Worm (Caenorhabditis elegans): Measurements from ENCODE around the gene pezo-1.

pezo-1 gene

DNA sequence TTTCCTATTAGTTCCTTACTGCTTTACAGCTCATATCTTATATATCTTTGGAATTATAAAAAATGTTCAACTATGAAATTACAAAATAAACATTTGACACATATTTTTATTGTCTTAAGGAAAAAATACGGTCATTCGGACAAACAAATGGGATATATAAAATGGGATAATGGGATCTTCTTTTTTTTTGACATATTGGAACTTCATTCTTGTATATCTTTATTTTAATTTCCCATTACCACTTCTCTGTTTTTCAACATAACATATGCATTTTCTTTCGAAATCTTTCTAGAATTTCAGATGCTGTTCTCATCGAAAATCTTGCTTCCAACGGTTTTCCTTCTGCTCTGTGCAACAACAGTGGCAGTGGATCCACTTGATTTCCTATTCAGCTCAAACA, 18.5 kb upstream of the pezo-1 start, which contains the start of gene C10C5.7:
Gene C10C5.7, plus strand, starts transcription at position 301 of the 400 bp plus-strand sequence.
- no peak for TF ChIP-seq flt-1 (GFP tag; IDR thresholded peaks at IDR 0.05)

ce11 chrIV:9381136-9381535, 14.8 kb upstream of the pezo-1 start, which contains the start of gene C10C5.5:
Gene C10C5.5 (plus strand): TSS chrIV:9381436.
- TF ChIP-seq pes-1 (GFP tag; IDR thresholded peaks at IDR 0.05) (no peak), sea-1 (GFP tag; conservative IDR thresholded peaks at IDR 0.05) (no peak), ets-7 (tag; optimal IDR thresholded peaks at IDR 0.05) (no peak), hmbx-1 (tag; optimal IDR thresholded peaks at IDR 0.05) (no peak), ama-1 (optimal IDR thresholded peaks at IDR 0.05) (no peak), ceh-13 (GFP tag; optimal IDR thresholded peaks at IDR 0.05) (no peak)

DNA sequence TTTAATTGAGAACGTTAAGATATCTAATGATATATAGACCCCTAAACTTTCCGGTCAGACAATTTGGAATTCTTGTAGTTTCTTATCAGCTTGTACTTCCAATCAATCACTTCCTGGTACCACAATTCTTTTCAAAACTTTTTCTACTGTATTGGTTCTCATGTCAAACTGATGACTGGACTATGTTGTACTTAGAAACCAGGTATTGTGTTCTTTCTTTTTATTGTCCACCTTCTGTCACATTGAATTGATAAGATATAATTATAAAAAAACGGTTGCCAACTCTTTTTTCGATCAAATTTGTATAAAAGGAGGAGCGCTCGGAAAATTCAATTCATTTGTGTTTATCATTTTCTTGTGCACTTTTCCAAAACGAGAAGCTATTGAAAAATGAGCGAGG, 12.0 kb upstream of the pezo-1 start, which contains the start of gene C10C5.4:
Gene C10C5.4, plus strand, starts transcription at position 281 of the 400 bp plus-strand sequence.
- TF ChIP-seq hnd-1 (tag; optimal IDR thresholded peaks at IDR 0.05) (no peak), sea-1 (GFP tag; conservative IDR thresholded peaks at IDR 0.05) (no peak), F13C5.2 (tag; optimal IDR thresholded peaks at IDR 0.05) (no peak), ets-7 (tag; optimal IDR thresholded peaks at IDR 0.05) (no peak), aly-1 (tag; optimal IDR thresholded peaks at IDR 0.05) (no peak), B0310.2 (tag; optimal IDR thresholded peaks at IDR 0.05) (no peak), hmbx-1 (tag; optimal IDR thresholded peaks at IDR 0.05) (no peak), tra-4 (tag; optimal IDR thresholded peaks at IDR 0.05) (no peak), scrt-1 (GFP tag; IDR thresholded peaks at IDR 0.05) (no peak)

- TF ChIP-seq ets-7 (tag; optimal IDR thresholded peaks at IDR 0.05) (no peak), hmbx-1 (tag; optimal IDR thresholded peaks at IDR 0.05) (no peak), hmg-4 (GFP tag; optimal IDR thresholded peaks at IDR 0.05) (no peak), tbx-11 (GFP tag; IDR thresholded peaks at IDR 0.05) (no peak), tbx-37 (GFP tag; conservative IDR thresholded peaks at IDR 0.05) (no peak)
Measured at ce11 chrIV:9376550-9376949, 10.2 kb upstream of the pezo-1 start.

ce11 chrIV:9374529-9374928, 8.2 kb upstream of the pezo-1 start, which contains the start of gene C10C5.3:
Gene C10C5.3 (plus strand): TSS chrIV:9374829.
- TF ChIP-seq aly-1 (tag; optimal IDR thresholded peaks at IDR 0.05) (no peak), tbx-37 (GFP tag; conservative IDR thresholded peaks at IDR 0.05) (no peak), flt-1 (GFP tag; IDR thresholded peaks at IDR 0.05) (no peak), pes-1 (GFP tag; IDR thresholded peaks at IDR 0.05) (no peak), F13C5.2 (tag; optimal IDR thresholded peaks at IDR 0.05) (no peak), ama-1 (optimal IDR thresholded peaks at IDR 0.05) (no peak), hmbx-1 (tag; optimal IDR thresholded peaks at IDR 0.05) (no peak), hnd-1 (tag; optimal IDR thresholded peaks at IDR 0.05) (no peak), tbx-11 (GFP tag; IDR thresholded peaks at IDR 0.05) (no peak), hmg-4 (GFP tag; optimal IDR thresholded peaks at IDR 0.05) (no peak)

ce11 chrIV:9371126-9371525, 4.8 kb upstream of the pezo-1 start, which contains the start of gene fbxc-58:
Gene fbxc-58 (plus strand): TSS chrIV:9371508.
- no peak for TF ChIP-seq ceh-36 (tag; optimal IDR thresholded peaks at IDR 0.05)
- no peak for TF ChIP-seq hmbx-1 (tag; optimal IDR thresholded peaks at IDR 0.05)
- TF ChIP-seq tbx-37 (GFP tag; conservative IDR thresholded peaks at IDR 0.05): no peak
- TF ChIP-seq flt-1 (GFP tag; IDR thresholded peaks at IDR 0.05): no peak
- no peak for TF ChIP-seq aly-1 (tag; optimal IDR thresholded peaks at IDR 0.05)
- no peak for TF ChIP-seq pes-1 (GFP tag; IDR thresholded peaks at IDR 0.05)
- no peak for TF ChIP-seq tbx-11 (GFP tag; IDR thresholded peaks at IDR 0.05)

DNA sequence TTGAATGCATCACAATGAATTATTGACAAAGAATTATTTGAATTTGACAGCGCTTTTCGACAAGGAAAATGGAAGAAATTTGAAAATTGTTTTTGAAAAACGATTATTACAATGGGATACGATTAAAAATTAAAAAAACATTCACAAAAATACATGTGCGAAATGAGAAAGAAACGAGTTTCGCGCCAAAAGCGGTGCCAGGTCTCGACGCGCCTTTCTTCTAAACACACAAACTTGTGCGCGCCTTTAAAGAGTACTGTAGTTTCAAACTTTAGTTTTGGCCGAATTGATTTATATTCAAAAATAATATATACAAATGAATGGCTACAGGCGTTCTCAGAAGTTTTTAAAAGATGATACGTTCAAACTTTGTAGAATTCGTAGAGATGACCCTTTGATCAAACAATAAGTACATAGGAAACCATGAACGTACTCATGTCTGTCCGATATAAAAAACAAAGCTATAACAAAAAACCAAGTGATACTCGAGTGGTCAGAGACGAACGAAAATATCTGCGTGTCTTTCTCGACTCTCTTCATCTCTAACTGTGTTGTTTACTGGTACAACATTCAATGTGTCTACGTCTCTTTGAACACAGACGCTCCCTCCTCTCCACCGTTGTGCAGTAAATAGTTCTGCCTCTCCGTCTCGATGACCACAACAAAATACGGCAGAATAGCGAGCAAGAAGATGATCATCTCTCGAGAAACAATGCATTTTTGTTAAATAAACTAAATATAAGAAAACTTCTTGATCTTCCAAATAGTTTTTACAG, 1.7 kb upstream of the pezo-1 start:
- TF ChIP-seq tbx-37 (GFP tag; conservative IDR thresholded peaks at IDR 0.05): no peak
- no peak for TF ChIP-seq F13C5.2 (tag; optimal IDR thresholded peaks at IDR 0.05)
- TF ChIP-seq ama-1 (optimal IDR thresholded peaks at IDR 0.05): no peak
- no peak for TF ChIP-seq hmbx-1 (tag; optimal IDR thresholded peaks at IDR 0.05)
- no peak for TF ChIP-seq ceh-36 (tag; optimal IDR thresholded peaks at IDR 0.05)
- TF ChIP-seq tbx-11 (GFP tag; IDR thresholded peaks at IDR 0.05): no peak
- no peak for TF ChIP-seq B0310.2 (tag; optimal IDR thresholded peaks at IDR 0.05)
- TF ChIP-seq aly-1 (tag; optimal IDR thresholded peaks at IDR 0.05): no peak
- no peak for TF ChIP-seq sea-1 (GFP tag; conservative IDR thresholded peaks at IDR 0.05)
- no peak for TF ChIP-seq flt-1 (GFP tag; IDR thresholded peaks at IDR 0.05)
- TF ChIP-seq ets-7 (tag; optimal IDR thresholded peaks at IDR 0.05): no peak

DNA sequence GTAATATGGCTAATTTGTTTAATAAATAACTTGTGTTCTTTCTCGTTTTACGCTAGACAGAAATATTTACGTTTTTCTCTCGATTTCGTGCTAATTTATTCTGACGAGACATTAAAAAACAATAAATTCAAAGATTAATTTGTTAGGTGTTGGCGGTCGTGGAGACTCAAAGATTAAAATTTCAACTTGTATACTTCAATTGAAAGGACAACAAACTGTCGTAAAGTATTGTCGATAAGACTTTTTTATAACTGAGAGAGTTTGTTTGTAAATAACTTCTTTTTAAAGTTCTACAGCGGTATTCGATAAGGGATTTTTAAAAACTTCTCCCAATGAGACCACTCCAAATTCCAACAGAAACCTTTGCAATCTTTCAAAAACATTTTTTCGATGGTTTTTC, 12.6 kb downstream of the pezo-1 start:
- TF ChIP-seq scrt-1 (GFP tag; IDR thresholded peaks at IDR 0.05) (no peak), ceh-36 (tag; optimal IDR thresholded peaks at IDR 0.05) (no peak), hmg-4 (GFP tag; optimal IDR thresholded peaks at IDR 0.05) (no peak), ama-1 (optimal IDR thresholded peaks at IDR 0.05) (no peak), tra-4 (tag; optimal IDR thresholded peaks at IDR 0.05) (no peak), pes-1 (GFP tag; IDR thresholded peaks at IDR 0.05) (no peak), ceh-13 (GFP tag; optimal IDR thresholded peaks at IDR 0.05) (no peak), aly-1 (tag; optimal IDR thresholded peaks at IDR 0.05) (no peak), B0310.2 (tag; optimal IDR thresholded peaks at IDR 0.05) (no peak), flt-1 (GFP tag; IDR thresholded peaks at IDR 0.05) (no peak), ets-7 (tag; optimal IDR thresholded peaks at IDR 0.05) (no peak), F13C5.2 (tag; optimal IDR thresholded peaks at IDR 0.05) (no peak), sea-1 (GFP tag; conservative IDR thresholded peaks at IDR 0.05) (no peak), hnd-1 (tag; optimal IDR thresholded peaks at IDR 0.05) (no peak), tbx-37 (GFP tag; conservative IDR thresholded peaks at IDR 0.05) (no peak), hmbx-1 (tag; optimal IDR thresholded peaks at IDR 0.05) (no peak), tbx-11 (GFP tag; IDR thresholded peaks at IDR 0.05) (no peak)
